Worm (Caenorhabditis elegans): Measurements from ENCODE around the gene F56D6.20.
"Not testable (repeated sequence)": the region's sequence is repeated elsewhere in the genome, so short reads cannot be mapped to it uniquely, and the experiment has no call there.

F56D6.20 gene

ce11 chrIV:3906393-3906792 is 6.3 kb upstream of the F56D6.20 start, which contains the start of gene F56D6.11:
Gene F56D6.11, minus strand, starts transcription at chrIV:3906493.
- no peak for TF ChIP-seq mdl-1 (tag; optimal IDR thresholded peaks at IDR 0.05)
- no peak for TF ChIP-seq daf-8 (GFP tag; IDR thresholded peaks at IDR 0.05)
- TF ChIP-seq pqm-1 (tag; optimal IDR thresholded peaks at IDR 0.05) = no peak
- no peak for TF ChIP-seq daf-12 (tag; optimal IDR thresholded peaks at IDR 0.05)
- no peak for TF ChIP-seq sdz-12 (GFP tag; optimal IDR thresholded peaks at IDR 0.05)
- TF ChIP-seq rbr-2 (tag; optimal IDR thresholded peaks at IDR 0.05) = no peak

- TF ChIP-seq php-3 (GFP tag; IDR thresholded peaks at IDR 0.05) = no peak
- no peak for TF ChIP-seq hmg-1.1 (GFP tag; IDR thresholded peaks at IDR 0.05)
- TF ChIP-seq mdl-1 (tag; optimal IDR thresholded peaks at IDR 0.05) = no peak
- TF ChIP-seq ama-1 (optimal IDR thresholded peaks at IDR 0.05) = no peak
- no peak for TF ChIP-seq dmd-6 (GFP tag; IDR thresholded peaks at IDR 0.05)
Measured at ce11 chrIV:3907506-3908188, 5.1 kb upstream of the F56D6.20 start, which contains the start of the genes F56D6.22 and F56D6.12. Gene F56D6.22, minus strand, starts transcription at chrIV:3907606. Gene F56D6.12, plus strand, starts transcription at chrIV:3908138.

ce11 chrIV:3909114-3909513 is 3.6 kb upstream of the F56D6.20 start, which contains the start of gene F56D6.13:
Gene F56D6.13, plus strand, starts transcription at chrIV:3909414.
- TF ChIP-seq nhr-41 (GFP tag; IDR thresholded peaks at IDR 0.05) (no peak), dve-1 (tag; optimal IDR thresholded peaks at IDR 0.05; ENCODE audit: insufficient read depth) (no peak), duxl-1 (tag; optimal IDR thresholded peaks at IDR 0.05; ENCODE audit: poor library complexity) (no peak), R02D3.7 (tag; optimal IDR thresholded peaks at IDR 0.05) (no peak), hmg-1.1 (GFP tag; IDR thresholded peaks at IDR 0.05) (no peak), attf-4 (tag; optimal IDR thresholded peaks at IDR 0.05) (no peak), lin-1 (GFP tag; IDR thresholded peaks at IDR 0.05) (no peak), snpc-4 (tag; optimal IDR thresholded peaks at IDR 0.05) (no peak), hif-1 (tag; optimal IDR thresholded peaks at IDR 0.05) (no peak), php-3 (GFP tag; IDR thresholded peaks at IDR 0.05) (no peak), ctbp-1 (GFP tag; IDR thresholded peaks at IDR 0.05) (no peak), Y48G9A.11 (GFP tag; IDR thresholded peaks at IDR 0.05) (no peak), dpl-1 (GFP tag; optimal IDR thresholded peaks at IDR 0.05) (no peak), ces-1 (GFP tag; optimal IDR thresholded peaks at IDR 0.05) (no peak), gei-8 (GFP tag; optimal IDR thresholded peaks at IDR 0.05) (no peak), nhr-25 (tag; optimal IDR thresholded peaks at IDR 0.05; ENCODE audit: borderline replicate concordance, insufficient read depth) (no peak), nhr-77 (tag; optimal IDR thresholded peaks at IDR 0.05) (no peak), zfp-3 (GFP tag; conservative IDR thresholded peaks at IDR 0.05) (no peak), lim-7 (GFP tag; IDR thresholded peaks at IDR 0.05) (no peak)

- not testable (repeated sequence) for TF ChIP-seq F37D6.2 (tag; optimal IDR thresholded peaks at IDR 0.05); F10B5.3 (tag; optimal IDR thresholded peaks at IDR 0.05); Y105C5A.15 (GFP tag; IDR thresholded peaks at IDR 0.05)
Measured at ce11 chrIV:3911848-3912247, 850 bp upstream of the F56D6.20 start, which contains the start of gene F56D6.18. Gene F56D6.18, minus strand, starts transcription at chrIV:3911948.

ce11 chrIV:3914462-3914861 is 1.8 kb downstream of the F56D6.20 start, which contains the start of gene F56D6.19:
Gene F56D6.19, plus strand, starts transcription at chrIV:3914762.
- TF ChIP-seq R02D3.7 (tag; optimal IDR thresholded peaks at IDR 0.05) = no peak
- no peak for TF ChIP-seq aha-1 (tag)
- TF ChIP-seq madf-9 (GFP tag; conservative IDR thresholded peaks at IDR 0.05) = no peak
- no peak for TF ChIP-seq ama-1 (optimal IDR thresholded peaks at IDR 0.05)
- TF ChIP-seq cey-2 (tag; optimal IDR thresholded peaks at IDR 0.05; ENCODE audit: borderline replicate concordance, insufficient read depth) = no peak
- no peak for TF ChIP-seq nhr-25 (tag; optimal IDR thresholded peaks at IDR 0.05; ENCODE audit: borderline replicate concordance, insufficient read depth)
- no peak for TF ChIP-seq lir-3 (tag; optimal IDR thresholded peaks at IDR 0.05)
- no peak for TF ChIP-seq saeg-2 (GFP tag; IDR thresholded peaks at IDR 0.05)
- no peak for TF ChIP-seq nhr-11 (tag; optimal IDR thresholded peaks at IDR 0.05)
